Fruit fly (Drosophila melanogaster) whole organism, wandering third instar larva: ENCODE measurements around the gene Lim1.

Experiments used
- Abd-B ChIP-seq: fragments of >200 bp; optimal IDR thresholded peaks from 2 replicates; lab custom pipeline; 2017; ENCODE audit warnings: missing biosample characterization, missing genetic modification characterization
- CG32264 ChIP-seq: fragments of 200-800 bp; sonication (Bioruptor generic); optimal IDR thresholded peaks from 2 replicates; lab custom pipeline; 2016; ENCODE audit warnings: missing biosample characterization, missing genetic modification characterization
- CG9705 ChIP-seq: fragments of 200-800 bp; sonication (Bioruptor generic); optimal IDR thresholded peaks from 2 replicates; lab custom pipeline; 2018; ENCODE audit warnings: missing biosample characterization, mild to moderate bottlenecking, missing genetic modification characterization
- CrebA ChIP-seq: fragments of 200-800 bp; sonication (Bioruptor generic); optimal IDR thresholded peaks from 2 replicates; lab custom pipeline; 2016; ENCODE audit warnings: missing biosample characterization, mild to moderate bottlenecking, missing genetic modification characterization, borderline replicate concordance
- Dfd ChIP-seq: fragments of >200 bp; optimal IDR thresholded peaks from 2 replicates; lab custom pipeline; 2017; ENCODE audit warnings: missing biosample characterization, missing genetic modification characterization
- Dif ChIP-seq: fragments of 200-275, 200-300 bp; sonication (Bioruptor generic); optimal IDR thresholded peaks from 2 replicates; lab custom pipeline; 2018; ENCODE audit warnings: missing biosample characterization, missing genetic modification characterization; ENCODE audit not compliant: partially characterized antibody
- GATAd ChIP-seq: sonication (Bioruptor generic); optimal IDR thresholded peaks from 2 replicates; lab custom pipeline; 2016; ENCODE audit warnings: missing biosample characterization, missing genetic modification characterization
- HLH106 ChIP-seq: fragments of 200-800 bp; optimal IDR thresholded peaks from 3 replicates; lab custom pipeline; 2019; ENCODE audit warnings: missing biosample characterization, mild to moderate bottlenecking, missing genetic modification characterization, moderate library complexity
- Hnf4 ChIP-seq: fragments of 200-800 bp; sonication (Bioruptor generic); optimal IDR thresholded peaks from 2 replicates; lab custom pipeline; 2016; ENCODE audit warnings: missing biosample characterization, mild to moderate bottlenecking, missing genetic modification characterization
- Hr78 ChIP-seq: fragments of >200 bp; optimal IDR thresholded peaks from 2 replicates; lab custom pipeline; 2017; ENCODE audit warnings: missing biosample characterization, missing genetic modification characterization
- Hr83 ChIP-seq: fragments of 200-300 bp; sonication (Bioruptor generic); optimal IDR thresholded peaks from 2 replicates; lab custom pipeline; 2016; ENCODE audit warnings: missing biosample characterization, mild to moderate bottlenecking, missing genetic modification characterization, moderate library complexity; ENCODE audit not compliant: poor library complexity, severe bottlenecking
- Jra ChIP-seq: sonication (Bioruptor generic); optimal IDR thresholded peaks from 2 replicates; lab custom pipeline; 2016; ENCODE audit warnings: missing biosample characterization, missing genetic modification characterization
- Mio ChIP-seq: sonication (Bioruptor generic); optimal IDR thresholded peaks from 2 replicates; lab custom pipeline; 2016; ENCODE audit warnings: missing biosample characterization, missing genetic modification characterization
- Myc ChIP-seq: fragments of >200 bp; optimal IDR thresholded peaks from 2 replicates; lab custom pipeline; 2017
- N ChIP-seq: fragments of >200 bp; optimal IDR thresholded peaks from 2 replicates; lab custom pipeline; 2018; ENCODE audit warnings: missing biosample characterization, missing external identifiers, missing genetic modification characterization
- OdsH ChIP-seq: fragments of 200-800 bp; sonication (Bioruptor generic); optimal IDR thresholded peaks from 2 replicates; lab custom pipeline; 2016; ENCODE audit warnings: missing biosample characterization, mild to moderate bottlenecking, missing genetic modification characterization
- Rel ChIP-seq, 2 experiments: fragments of 200-800 bp; sonication (Bioruptor generic) in 1 of 2; optimal IDR thresholded peaks; 2 replicates in 1 of 2; 3 replicates in 1 of 2; lab custom pipeline; 2016 to 2019; ENCODE audit warnings: mild to moderate bottlenecking in 2 of 2, missing biosample characterization in 2 of 2, missing genetic modification characterization in 2 of 2, moderate library complexity in 1 of 2
- Sp1 ChIP-seq: fragments of 200-800 bp; sonication (Bioruptor generic); optimal IDR thresholded peaks from 3 replicates; lab custom pipeline; 2019; ENCODE audit warnings: missing biosample characterization, mild to moderate bottlenecking, missing genetic modification characterization, moderate library complexity
- Vsx2 ChIP-seq: fragments of 200-300, 225-300 bp; sonication (Bioruptor generic); optimal IDR thresholded peaks from 2 replicates; lab custom pipeline; 2018; ENCODE audit warnings: missing biosample characterization, missing genetic modification characterization; ENCODE audit not compliant: partially characterized antibody
- br ChIP-seq: fragments of 200-800 bp; sonication (Bioruptor generic); optimal IDR thresholded peaks from 2 replicates; lab custom pipeline; 2016; ENCODE audit warnings: missing biosample characterization, missing genetic modification characterization
- brk ChIP-seq: fragments of 200-800 bp; sonication (Bioruptor generic); optimal IDR thresholded peaks from 2 replicates; lab custom pipeline; 2016; ENCODE audit warnings: missing biosample characterization, mild to moderate bottlenecking, missing genetic modification characterization
- dl ChIP-seq, 2 experiments: fragments of 175-275, 200-275 bp in 1 of 2; fragments of 200-275 bp in 1 of 2; sonication (Bioruptor generic); optimal IDR thresholded peaks; lab custom pipeline; 2018; ENCODE audit warnings: mild to moderate bottlenecking in 2 of 2, missing biosample characterization in 2 of 2, missing genetic modification characterization in 2 of 2, moderate library complexity in 2 of 2; ENCODE audit not compliant: partially characterized antibody in 2 of 2, insufficient read depth in 1 of 2
- dmrt93B ChIP-seq: fragments of 200-800 bp; sonication (Bioruptor generic); optimal IDR thresholded peaks from 2 replicates; lab custom pipeline; 2018; ENCODE audit warnings: missing biosample characterization, mild to moderate bottlenecking, missing genetic modification characterization
- dsf ChIP-seq: sonication (Bioruptor generic); optimal IDR thresholded peaks from 2 replicates; lab custom pipeline; 2016; ENCODE audit warnings: missing biosample characterization, missing genetic modification characterization, borderline replicate concordance
- ey ChIP-seq: fragments of 200-800 bp; sonication (Bioruptor generic); optimal IDR thresholded peaks from 2 replicates; lab custom pipeline; 2016; ENCODE audit warnings: missing biosample characterization, missing genetic modification characterization
- foxo ChIP-seq, 2 experiments: fragments of 200-800 bp; sonication (Bioruptor generic); optimal IDR thresholded peaks; 2 replicates in 1 of 2; 3 replicates in 1 of 2; lab custom pipeline; 2016 to 2017; ENCODE audit warnings: missing biosample characterization in 2 of 2, missing genetic modification characterization in 2 of 2
- fru ChIP-seq: fragments of 200-800 bp; sonication (Bioruptor generic); optimal IDR thresholded peaks from 3 replicates; lab custom pipeline; 2016; ENCODE audit warnings: missing biosample characterization, mild to moderate bottlenecking, missing genetic modification characterization
- h ChIP-seq: fragments of 200-800 bp; sonication (Bioruptor generic); optimal IDR thresholded peaks from 3 replicates; lab custom pipeline; 2016; ENCODE audit warnings: missing biosample characterization, mild to moderate bottlenecking, missing genetic modification characterization
- jim ChIP-seq: fragments of 175-275, 200-325 bp; sonication (Bioruptor generic); optimal IDR thresholded peaks from 2 replicates; lab custom pipeline; 2016; ENCODE audit warnings: missing biosample characterization, mild to moderate bottlenecking, missing genetic modification characterization
- lola ChIP-seq: fragments of >200 bp; optimal IDR thresholded peaks from 2 replicates; lab custom pipeline; 2017; ENCODE audit warnings: missing biosample characterization, missing genetic modification characterization
- pan ChIP-seq: fragments of >200 bp; optimal IDR thresholded peaks from 2 replicates; lab custom pipeline; 2017
- psq ChIP-seq: fragments of 200-800 bp; sonication (Bioruptor generic); optimal IDR thresholded peaks from 3 replicates; lab custom pipeline; 2017; ENCODE audit warnings: missing biosample characterization, mild to moderate bottlenecking, missing genetic modification characterization, moderate library complexity
- rgr ChIP-seq: fragments of 200-800 bp; sonication (Bioruptor generic); optimal IDR thresholded peaks from 3 replicates; lab custom pipeline; 2016; ENCODE audit warnings: missing biosample characterization, mild to moderate bottlenecking, missing genetic modification characterization
- sage ChIP-seq: fragments of 200-800 bp; sonication (Bioruptor generic); optimal IDR thresholded peaks from 2 replicates; lab custom pipeline; 2016; ENCODE audit warnings: missing biosample characterization, mild to moderate bottlenecking, missing genetic modification characterization
- sv ChIP-seq: fragments of 200-800 bp; sonication (Bioruptor generic); optimal IDR thresholded peaks from 3 replicates; lab custom pipeline; 2016; ENCODE audit warnings: missing biosample characterization, missing genetic modification characterization
- tai ChIP-seq: sonication (Bioruptor generic); optimal IDR thresholded peaks from 2 replicates; lab custom pipeline; 2016; ENCODE audit warnings: missing biosample characterization, missing genetic modification characterization
- usp ChIP-seq: fragments of >200 bp; optimal IDR thresholded peaks from 2 replicates; lab custom pipeline; 2017; ENCODE audit warnings: missing biosample characterization, missing genetic modification characterization
- woc ChIP-seq: sonication (Bioruptor generic); optimal IDR thresholded peaks from 2 replicates; lab custom pipeline; 2016; ENCODE audit warnings: missing biosample characterization, mild to moderate bottlenecking, missing genetic modification characterization

Gene Lim1

DNA sequence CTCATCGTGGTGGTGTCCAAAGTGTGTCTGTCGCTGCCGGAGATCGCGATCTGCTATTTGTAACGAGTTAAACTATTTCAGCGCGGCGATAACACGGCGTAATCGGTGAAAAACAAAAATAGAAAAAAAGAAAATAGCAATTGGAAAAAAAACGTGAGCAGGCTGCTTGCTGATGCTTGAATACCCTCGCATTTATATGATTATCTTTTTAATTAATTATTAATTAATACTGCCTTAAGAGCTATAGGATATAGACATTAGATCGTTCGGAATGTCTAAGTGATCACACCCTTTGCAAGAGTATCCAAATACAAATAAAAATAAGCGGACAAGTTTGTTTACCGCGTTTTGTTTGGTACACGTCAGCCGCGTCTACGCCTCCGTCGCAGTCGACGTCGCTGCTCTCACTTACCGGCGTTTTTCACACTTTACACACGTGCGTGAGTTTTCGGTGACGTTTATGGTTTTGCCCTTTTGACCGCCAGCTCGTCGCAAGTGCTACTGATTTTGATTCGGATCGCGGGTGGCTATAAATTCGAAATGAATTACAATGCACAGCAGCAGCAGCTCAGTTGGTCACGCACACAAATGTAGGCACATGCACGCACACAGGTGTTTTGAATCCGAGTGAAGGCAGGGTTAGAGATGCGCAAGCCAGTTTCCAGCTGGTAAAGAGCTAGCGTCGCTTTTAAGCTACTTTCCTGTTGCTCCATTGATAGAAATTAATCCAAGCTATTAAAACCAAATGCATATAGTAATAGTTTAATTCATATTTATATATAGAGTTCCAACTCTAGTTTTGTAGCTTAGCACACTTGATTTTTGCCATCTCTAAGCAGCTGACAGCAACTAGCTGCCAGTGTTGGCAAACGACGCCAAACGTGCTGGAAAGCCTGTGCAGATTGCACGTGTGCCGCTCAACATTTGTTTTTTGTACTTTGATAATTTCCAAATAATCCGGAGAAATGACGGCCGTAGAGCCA, 91.2 kb downstream of the Lim1 start, which contains the start of the genes CG2004 and CG1785 (continued):
- TF ChIP-seq fru (GFP tag; lab: Kevin White, UChicago) = peak; percentile 94
- TF ChIP-seq N = no peak
- peak; percentile 95 for TF ChIP-seq h (GFP tag; lab: Kevin White, UChicago)
- no peak for TF ChIP-seq Mio (GFP tag; lab: Kevin White, UChicago)
- no peak for TF ChIP-seq CrebA (GFP tag; lab: Kevin White, UChicago)
- no peak for TF ChIP-seq dl (GFP tag; optimal IDR thresholded peaks at IDR 0.05; lab: Kevin White, UChicago; ENCODE audit: insufficient read depth in 1 of 2, partially characterized antibody in 2 of 2)
- peak; percentile 93 for TF ChIP-seq sv
- peak; percentile 89 for TF ChIP-seq psq (GFP tag; lab: Kevin White, UChicago)
- TF ChIP-seq br (GFP tag; lab: Kevin White, UChicago) = peak; percentile 90
- no peak for TF ChIP-seq Dfd (GFP tag; lab: Kevin White, UChicago)
- TF ChIP-seq woc (GFP tag; lab: Kevin White, UChicago) = peak; percentile 80
- peak; percentile 88 for TF ChIP-seq GATAd

DNA sequence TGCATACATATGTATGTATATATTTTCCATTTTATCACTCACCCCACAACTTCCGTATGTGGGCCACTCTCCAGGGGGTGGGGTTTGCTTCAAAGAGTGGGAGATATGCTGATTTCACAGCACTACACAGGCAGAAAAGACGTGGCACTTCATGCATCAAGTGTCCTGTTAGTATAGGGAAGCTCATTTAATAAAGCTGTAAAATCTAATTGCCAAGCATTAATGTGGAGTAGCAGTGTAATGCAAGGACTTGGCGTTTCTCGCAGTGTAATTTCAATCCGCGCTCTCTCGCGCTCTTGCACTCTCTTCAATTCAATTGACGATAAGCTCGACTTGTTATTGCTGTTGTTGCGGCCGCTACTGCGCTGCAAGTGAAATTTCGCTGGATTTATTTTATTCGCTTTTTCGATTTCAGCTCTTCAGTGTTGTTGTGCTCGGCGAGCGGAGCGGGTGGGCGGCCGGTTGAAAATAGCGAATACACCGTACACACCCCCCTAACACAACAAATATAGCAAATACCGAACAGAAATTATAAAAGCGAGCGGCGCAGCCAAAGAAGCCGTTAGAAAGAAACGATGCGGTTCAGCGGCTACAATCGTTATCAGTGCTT, 96.3 kb downstream of the Lim1 start, which contains the start of gene Hexo2:
TSS of gene Hexo2 (plus strand) at position 419 of the 610 bp plus-strand sequence.
- peak; percentile 93 for TF ChIP-seq OdsH (GFP tag; lab: Kevin White, UChicago)
- TF ChIP-seq foxo (GFP tag; optimal IDR thresholded peaks at IDR 0.05; lab: Kevin White, UChicago) = peak; percentile 3 to 97
- TF ChIP-seq ey (GFP tag; lab: Kevin White, UChicago) = peak; percentile 97
- peak; percentile 95 for TF ChIP-seq br (GFP tag; lab: Kevin White, UChicago)
- peak; percentile 87 for TF ChIP-seq CG32264
- TF ChIP-seq HLH106 (tag; lab: Kevin White, UChicago) = peak; percentile 96
- no peak for TF ChIP-seq usp (GFP tag; lab: Kevin White, UChicago)
- peak; percentile 97 for TF ChIP-seq Hnf4 (GFP tag; lab: Kevin White, UChicago)
- TF ChIP-seq h (GFP tag; lab: Kevin White, UChicago) = peak; percentile 96
- TF ChIP-seq fru (GFP tag; lab: Kevin White, UChicago) = peak; percentile 97
- TF ChIP-seq sage = peak; percentile 87
- peak; percentile 90 for TF ChIP-seq CG9705
- peak; percentile 81 for TF ChIP-seq Mio (GFP tag; lab: Kevin White, UChicago)
- peak; percentile 35 for TF ChIP-seq Rel (GFP tag; optimal IDR thresholded peaks at IDR 0.05; lab: Kevin White, UChicago)
- peak; percentile 75 for TF ChIP-seq Rel (tag; optimal IDR thresholded peaks at IDR 0.05; lab: Kevin White, UChicago)
- peak; percentile 89 for TF ChIP-seq psq (GFP tag; lab: Kevin White, UChicago)
- peak; percentile 95 for TF ChIP-seq rgr (GFP tag; lab: Kevin White, UChicago)
- peak; percentile 86 for TF ChIP-seq woc (GFP tag; lab: Kevin White, UChicago)
- no peak for TF ChIP-seq pan (lab: Kevin White, UChicago)
- TF ChIP-seq Hr83 (GFP tag; lab: Kevin White, UChicago) = peak; percentile 81
- TF ChIP-seq Dif (GFP tag; lab: Kevin White, UChicago) = no peak
- TF ChIP-seq Vsx2 (GFP tag; lab: Kevin White, UChicago) = no peak
- no peak for TF ChIP-seq Hr78 (GFP tag; lab: Kevin White, UChicago)
- no peak for TF ChIP-seq brk (GFP tag; lab: Kevin White, UChicago)
- no peak for TF ChIP-seq N
- TF ChIP-seq tai (GFP tag; lab: Kevin White, UChicago) = no peak
- TF ChIP-seq dsf (GFP tag; lab: Kevin White, UChicago) = peak; percentile 73
- peak; percentile 96 for TF ChIP-seq dmrt93B
- no peak for TF ChIP-seq dl (GFP tag; optimal IDR thresholded peaks at IDR 0.05; lab: Kevin White, UChicago; ENCODE audit: insufficient read depth in 1 of 2, partially characterized antibody in 2 of 2)
- peak; percentile 93 for TF ChIP-seq Sp1 (GFP tag; lab: Kevin White, UChicago)
- no peak for TF ChIP-seq jim (GFP tag; lab: Kevin White, UChicago)
- TF ChIP-seq Myc (lab: Kevin White, UChicago) = no peak
- peak; percentile 84 for TF ChIP-seq GATAd
- no peak for TF ChIP-seq lola (GFP tag; lab: Kevin White, UChicago)
- TF ChIP-seq Jra = peak; percentile 90
- TF ChIP-seq sv = peak; percentile 90
- no peak for TF ChIP-seq CrebA (GFP tag; lab: Kevin White, UChicago)
- no peak for TF ChIP-seq Abd-B (GFP tag; lab: Kevin White, UChicago)
- no peak for TF ChIP-seq Dfd (GFP tag; lab: Kevin White, UChicago)
